Fruit fly (Drosophila melanogaster): ENCODE data around the gene Syn.
A peak's percentile ranks its signal among the peaks of the same experiment; 100 is the strongest.

The Syn gene

DNA sequence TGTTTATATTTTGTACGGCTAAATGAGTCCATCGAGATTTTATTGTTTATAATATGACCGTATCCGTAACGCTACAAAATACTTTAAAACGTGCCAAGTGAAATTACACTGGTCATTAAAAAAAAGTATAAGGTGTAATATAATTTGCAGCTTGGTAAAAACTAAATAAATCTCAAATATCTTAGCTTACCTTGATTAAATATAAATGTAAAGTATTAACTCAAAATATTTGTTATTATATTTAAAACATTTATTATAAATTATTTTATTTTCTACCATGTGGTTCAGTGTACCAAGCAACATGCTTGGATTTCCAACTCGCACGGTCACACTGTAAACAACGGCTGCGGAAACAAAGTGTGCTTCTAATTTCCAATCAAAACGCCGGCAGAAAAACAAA is 71.3 kb downstream of the Syn start, which contains the start of the genes Sirt6 and pont (continued):
- TF ChIP-seq CG9727 (GFP tag; optimal IDR thresholded peaks at IDR 0.05) (peak; percentile 97), CG34422 (GFP tag; IDR thresholded peaks at IDR 0.05) (no peak), Six4 (GFP tag; optimal IDR thresholded peaks at IDR 0.05) (peak; percentile 92), chif (GFP tag; optimal IDR thresholded peaks at IDR 0.05) (peak; percentile 39 to 59), CG15696 (tag; optimal IDR thresholded peaks at IDR 0.05) (peak; percentile 94), sob (GFP tag; IDR thresholded peaks at IDR 0.05) (no peak), tgo (GFP tag; IDR thresholded peaks at IDR 0.05) (no peak), CG2116 (GFP tag; optimal IDR thresholded peaks at IDR 0.05) (peak; percentile 72), CG2120 (GFP tag; optimal IDR thresholded peaks at IDR 0.05) (peak; percentile 86), oc (tag; optimal IDR thresholded peaks at IDR 0.05) (peak; percentile 95), CG8089 (GFP tag; optimal IDR thresholded peaks at IDR 0.05) (peak; percentile 30), Stat92E (GFP tag; optimal IDR thresholded peaks at IDR 0.05) (peak in 1 of 3 experiments; percentile 91), unpg (GFP tag; optimal IDR thresholded peaks at IDR 0.05) (peak; percentile 97), CG4820 (GFP tag; optimal IDR thresholded peaks at IDR 0.05) (peak; percentile 92), wdn (GFP tag; IDR thresholded peaks at IDR 0.05) (no peak), CG4617 (GFP tag; optimal IDR thresholded peaks at IDR 0.05; ENCODE audit: borderline replicate concordance) (peak; percentile 80), CG3163 (GFP tag; optimal IDR thresholded peaks at IDR 0.05) (peak; percentile 8), Doc3 (GFP tag; IDR thresholded peaks at IDR 0.05; ENCODE audit: partially characterized antibody) (no peak), CG1832 (GFP tag; optimal IDR thresholded peaks at IDR 0.05) (no peak), CG17328 (GFP tag; IDR thresholded peaks at IDR 0.05) (no peak), mirr (GFP tag; optimal IDR thresholded peaks at IDR 0.05) (peak; percentile 20), MESR4 (GFP tag; optimal IDR thresholded peaks at IDR 0.05) (peak; percentile 25), Dip3 (GFP tag; optimal IDR thresholded peaks at IDR 0.05) (peak; percentile 59), dm (GFP tag; optimal IDR thresholded peaks at IDR 0.05) (peak; percentile 49), CG13123 (GFP tag; optimal IDR thresholded peaks at IDR 0.05) (peak; percentile 89), scrt (GFP tag; optimal IDR thresholded peaks at IDR 0.05) (peak; percentile 88), wor (GFP tag; IDR thresholded peaks at IDR 0.05) (no peak), kah (GFP tag; optimal IDR thresholded peaks at IDR 0.05) (peak; percentile 76), eve (GFP tag; optimal IDR thresholded peaks at IDR 0.05) (no peak), Dek (tag; optimal IDR thresholded peaks at IDR 0.05) (peak; percentile 96), CG14050 (GFP tag; IDR thresholded peaks at IDR 0.05) (no peak), CG17186 (GFP tag; optimal IDR thresholded peaks at IDR 0.05) (peak; percentile 36), caup (GFP tag; optimal IDR thresholded peaks at IDR 0.05; ENCODE audit: severe bottlenecking) (peak; percentile 91), p53 (GFP tag; optimal IDR thresholded peaks at IDR 0.05) (no peak), onecut (GFP tag; IDR thresholded peaks at IDR 0.05) (peak; percentile 83), tin (GFP tag; optimal IDR thresholded peaks at IDR 0.05) (peak; percentile 91), crp (GFP tag; optimal IDR thresholded peaks at IDR 0.05) (peak in 1 of 2 experiments; percentile 62), tap (tag; optimal IDR thresholded peaks at IDR 0.05) (peak; percentile 95), dati (GFP tag; IDR thresholded peaks at IDR 0.05) (no peak), CG1603 (tag; optimal IDR thresholded peaks at IDR 0.05) (peak; percentile 41), Camta (GFP tag; optimal IDR thresholded peaks at IDR 0.05) (peak; percentile 37), Elba2 (GFP tag; optimal IDR thresholded peaks at IDR 0.05) (peak; percentile 54), CG9797 (GFP tag; optimal IDR thresholded peaks at IDR 0.05) (peak; percentile 78), kay (GFP tag; optimal IDR thresholded peaks at IDR 0.05) (peak; percentile 87), ac (GFP tag; optimal IDR thresholded peaks at IDR 0.05) (peak; percentile 31)

Data from whole organism, embryonic.